Fruit fly (Drosophila melanogaster) whole organism: ENCODE data around the gene tfc.

ENCODE experiments used
- EcR ChIP-seq, 2 experiments: fragments of >200 bp; optimal IDR thresholded peaks; 2 replicates each; lab custom pipeline; 2017; ENCODE audit warnings: missing biosample characterization in 2 of 2, missing genetic modification characterization in 2 of 2, missing genetic modification reagents in 2 of 2
- pan ChIP-seq: fragments of >200 bp; optimal IDR thresholded peaks from 2 replicates; lab custom pipeline; 2017
- psq ChIP-seq: fragments of >200 bp; optimal IDR thresholded peaks from 2 replicates; lab custom pipeline; 2017

dm6 chr3L:1277937-1278336 is 21.7 kb downstream of the tfc start:
- TF ChIP-seq EcR (GFP tag; optimal IDR thresholded peaks at IDR 0.05; lab: Kevin White, UChicago) (no peak), psq (no peak), pan (lab: Kevin White, UChicago) (no peak)
